Worm (Caenorhabditis elegans): ENCODE results near the gene nhr-17.
A peak's percentile ranks its signal among the peaks of the same experiment; 100 is the strongest.

Gene nhr-17

ce11 chrX:12691740-12692383 is 24.2 kb upstream of the nhr-17 start:
- peak; percentile 71 for TF ChIP-seq aly-1 (tag; optimal IDR thresholded peaks at IDR 0.05)
- TF ChIP-seq scrt-1 (GFP tag; IDR thresholded peaks at IDR 0.05), result 0 out of 2 replicates have a peak, but pooled peaks have one; percentile 39
- peak; percentile 96 for TF ChIP-seq ama-1 (optimal IDR thresholded peaks at IDR 0.05)
- TF ChIP-seq F13C5.2 (tag; optimal IDR thresholded peaks at IDR 0.05), result peak; percentile 63
- TF ChIP-seq B0310.2 (tag; optimal IDR thresholded peaks at IDR 0.05), result no peak
- 0 out of 2 replicates have a peak, but pooled peaks have one; percentile 34 for TF ChIP-seq tbx-11 (GFP tag; IDR thresholded peaks at IDR 0.05)
- TF ChIP-seq sea-1 (GFP tag; conservative IDR thresholded peaks at IDR 0.05), result no peak
- peak; percentile 18; the same call in 1 of the 2 replicates for TF ChIP-seq pes-1 (GFP tag; IDR thresholded peaks at IDR 0.05)
- no peak for TF ChIP-seq hnd-1 (tag; optimal IDR thresholded peaks at IDR 0.05)
- TF ChIP-seq hmg-4 (GFP tag; optimal IDR thresholded peaks at IDR 0.05), result peak; percentile 66

ce11 chrX:12691306-12691705 is 23.7 kb upstream of the nhr-17 start, which contains the start of gene ugt-50:
ugt-50 (plus strand) TSS chrX:12691573.
- TF ChIP-seq hmbx-1 (tag; optimal IDR thresholded peaks at IDR 0.05), result no peak
- TF ChIP-seq tbx-37 (GFP tag; conservative IDR thresholded peaks at IDR 0.05), result no peak
- no peak for TF ChIP-seq scrt-1 (GFP tag; IDR thresholded peaks at IDR 0.05)
- TF ChIP-seq aly-1 (tag; optimal IDR thresholded peaks at IDR 0.05), result no peak
- no peak for TF ChIP-seq pes-1 (GFP tag; IDR thresholded peaks at IDR 0.05)
- no peak for TF ChIP-seq ets-7 (tag; optimal IDR thresholded peaks at IDR 0.05)
- no peak for TF ChIP-seq ceh-13 (GFP tag; optimal IDR thresholded peaks at IDR 0.05)
- TF ChIP-seq ceh-36 (tag; optimal IDR thresholded peaks at IDR 0.05), result no peak
- TF ChIP-seq hnd-1 (tag; optimal IDR thresholded peaks at IDR 0.05), result no peak
- TF ChIP-seq sea-1 (GFP tag; conservative IDR thresholded peaks at IDR 0.05), result no peak
- TF ChIP-seq tbx-11 (GFP tag; IDR thresholded peaks at IDR 0.05), result no peak
- no peak for TF ChIP-seq tra-4 (tag; optimal IDR thresholded peaks at IDR 0.05)
- TF ChIP-seq F13C5.2 (tag; optimal IDR thresholded peaks at IDR 0.05), result no peak
- TF ChIP-seq B0310.2 (tag; optimal IDR thresholded peaks at IDR 0.05), result no peak
- no peak for TF ChIP-seq ama-1 (optimal IDR thresholded peaks at IDR 0.05)
- TF ChIP-seq hmg-4 (GFP tag; optimal IDR thresholded peaks at IDR 0.05), result no peak

- TF ChIP-seq sea-1 (GFP tag; conservative IDR thresholded peaks at IDR 0.05) (no peak), tbx-11 (GFP tag; IDR thresholded peaks at IDR 0.05) (no peak), hmbx-1 (tag; optimal IDR thresholded peaks at IDR 0.05) (no peak), F13C5.2 (tag; optimal IDR thresholded peaks at IDR 0.05) (no peak), ceh-13 (GFP tag; optimal IDR thresholded peaks at IDR 0.05) (no peak), flt-1 (GFP tag; IDR thresholded peaks at IDR 0.05) (no peak), aly-1 (tag; optimal IDR thresholded peaks at IDR 0.05) (no peak), B0310.2 (tag; optimal IDR thresholded peaks at IDR 0.05) (no peak), pes-1 (GFP tag; IDR thresholded peaks at IDR 0.05) (no peak)
These were observed 22.7 kb upstream of the nhr-17 start for ce11 chrX:12690346-12690745.

- TF ChIP-seq ceh-13 (GFP tag; optimal IDR thresholded peaks at IDR 0.05) (no peak), ama-1 (optimal IDR thresholded peaks at IDR 0.05) (no peak), hmg-4 (GFP tag; optimal IDR thresholded peaks at IDR 0.05) (no peak), ceh-36 (tag; optimal IDR thresholded peaks at IDR 0.05) (no peak), pes-1 (GFP tag; IDR thresholded peaks at IDR 0.05) (no peak), B0310.2 (tag; optimal IDR thresholded peaks at IDR 0.05) (no peak), tra-4 (tag; optimal IDR thresholded peaks at IDR 0.05) (no peak), hnd-1 (tag; optimal IDR thresholded peaks at IDR 0.05) (no peak), tbx-11 (GFP tag; IDR thresholded peaks at IDR 0.05) (no peak), ets-7 (tag; optimal IDR thresholded peaks at IDR 0.05) (no peak), scrt-1 (GFP tag; IDR thresholded peaks at IDR 0.05) (no peak), flt-1 (GFP tag; IDR thresholded peaks at IDR 0.05) (no peak), sea-1 (GFP tag; conservative IDR thresholded peaks at IDR 0.05) (no peak)
These were observed 22.2 kb upstream of the nhr-17 start for ce11 chrX:12689869-12690268.

ce11 chrX:12688632-12689031 is 21.0 kb upstream of the nhr-17 start:
- no peak for TF ChIP-seq F13C5.2 (tag; optimal IDR thresholded peaks at IDR 0.05)
- no peak for TF ChIP-seq B0310.2 (tag; optimal IDR thresholded peaks at IDR 0.05)
- peak; percentile 59 for TF ChIP-seq hmg-4 (GFP tag; optimal IDR thresholded peaks at IDR 0.05)
- peak; percentile 10 for TF ChIP-seq ceh-36 (tag; optimal IDR thresholded peaks at IDR 0.05)

ce11 chrX:12687482-12687881 is 19.8 kb upstream of the nhr-17 start:
- TF ChIP-seq pes-1 (GFP tag; IDR thresholded peaks at IDR 0.05) (no peak), scrt-1 (GFP tag; IDR thresholded peaks at IDR 0.05) (no peak), ets-7 (tag; optimal IDR thresholded peaks at IDR 0.05) (no peak), hnd-1 (tag; optimal IDR thresholded peaks at IDR 0.05) (no peak), hmg-4 (GFP tag; optimal IDR thresholded peaks at IDR 0.05) (no peak), ceh-36 (tag; optimal IDR thresholded peaks at IDR 0.05) (no peak), B0310.2 (tag; optimal IDR thresholded peaks at IDR 0.05) (no peak), hmbx-1 (tag; optimal IDR thresholded peaks at IDR 0.05) (no peak), aly-1 (tag; optimal IDR thresholded peaks at IDR 0.05) (no peak), flt-1 (GFP tag; IDR thresholded peaks at IDR 0.05) (no peak), F13C5.2 (tag; optimal IDR thresholded peaks at IDR 0.05) (no peak), tra-4 (tag; optimal IDR thresholded peaks at IDR 0.05) (no peak), ama-1 (optimal IDR thresholded peaks at IDR 0.05) (no peak), ceh-13 (GFP tag; optimal IDR thresholded peaks at IDR 0.05) (no peak), tbx-37 (GFP tag; conservative IDR thresholded peaks at IDR 0.05) (no peak)

- TF ChIP-seq F13C5.2 (tag; optimal IDR thresholded peaks at IDR 0.05), result no peak
- TF ChIP-seq tbx-37 (GFP tag; conservative IDR thresholded peaks at IDR 0.05), result no peak
- TF ChIP-seq ceh-13 (GFP tag; optimal IDR thresholded peaks at IDR 0.05), result no peak
- no peak for TF ChIP-seq hmg-4 (GFP tag; optimal IDR thresholded peaks at IDR 0.05)
- TF ChIP-seq aly-1 (tag; optimal IDR thresholded peaks at IDR 0.05), result no peak
- TF ChIP-seq tra-4 (tag; optimal IDR thresholded peaks at IDR 0.05), result no peak
- TF ChIP-seq flt-1 (GFP tag; IDR thresholded peaks at IDR 0.05), result no peak
- TF ChIP-seq tbx-11 (GFP tag; IDR thresholded peaks at IDR 0.05), result no peak
- TF ChIP-seq ets-7 (tag; optimal IDR thresholded peaks at IDR 0.05), result no peak
- TF ChIP-seq ceh-36 (tag; optimal IDR thresholded peaks at IDR 0.05), result no peak
These were observed 11.9 kb upstream of the nhr-17 start for ce11 chrX:12679603-12680002.

Data from whole organism, early embryonic.